Worm (Caenorhabditis elegans) whole organism, L4 larva: ENCODE data around the gene str-148.
"Not testable (repeated sequence)": the region's sequence is repeated elsewhere in the genome, so short reads cannot be mapped to it uniquely, and the experiment has no call there.

Experiments
- D1046.2 ChIP-seq: fragments of 200-800 bp; sonication (Bioruptor generic); IDR thresholded peaks from 2 replicates; pipeline ENCODE4 v1.3.6; 2022; ENCODE audit warnings: missing genetic modification characterization, missing compliant biosample characterization
- F26F4.8 ChIP-seq: fragments of 200-800 bp; sonication (Bioruptor generic); conservative IDR thresholded peaks from 2 replicates; pipeline ENCODE4 v1.3.6; 2022; ENCODE audit warnings: missing genetic modification characterization, missing compliant biosample characterization
- F37D6.2 ChIP-seq: sonication (generic microtip); optimal IDR thresholded peaks from 2 replicates; lab custom pipeline; 2016; ENCODE audit warnings: mild to moderate bottlenecking, missing genetic modification characterization, missing compliant biosample characterization
- F49E8.2 ChIP-seq: sonication (generic microtip); optimal IDR thresholded peaks from 2 replicates; lab custom pipeline; 2016; ENCODE audit warnings: missing compliant biosample characterization, mild to moderate bottlenecking, missing genetic modification characterization, borderline replicate concordance
- R02D3.7 ChIP-seq: fragments of 150-350 bp; sonication (generic microtip); optimal IDR thresholded peaks from 3 replicates; lab custom pipeline; 2014; ENCODE audit warnings: missing biosample characterization, missing genetic modification characterization
- T26A8.4 ChIP-seq: fragments of 200-800 bp; sonication (Bioruptor generic); IDR thresholded peaks from 2 replicates; pipeline ENCODE4 v1.3.6; 2022; ENCODE audit warnings: missing genetic modification characterization, missing compliant biosample characterization
- Y5F2A.4 ChIP-seq: fragments of 200-800 bp; sonication (Bioruptor generic); optimal IDR thresholded peaks from 2 replicates; lab custom pipeline; 2018; ENCODE audit warnings: mild to moderate bottlenecking, missing genetic modification characterization, missing compliant biosample characterization
- arid-1 ChIP-seq: fragments of 200-800 bp; sonication (Bioruptor generic); conservative IDR thresholded peaks from 2 replicates; pipeline ENCODE4 v1.3.6; 2022; ENCODE audit warnings: missing genetic modification reagents, missing genetic modification characterization, missing compliant biosample characterization
- attf-4 ChIP-seq: sonication (generic microtip); optimal IDR thresholded peaks from 3 replicates; lab custom pipeline; 2017; ENCODE audit warnings: missing biosample characterization, missing genetic modification characterization
- ceh-32 ChIP-seq: sonication (generic microtip); optimal IDR thresholded peaks from 2 replicates; lab custom pipeline; 2016; ENCODE audit warnings: mild to moderate bottlenecking, missing genetic modification characterization, missing compliant biosample characterization; ENCODE audit not compliant: poor library complexity
- ceh-62 ChIP-seq: sonication (generic microtip); optimal IDR thresholded peaks from 2 replicates; lab custom pipeline; 2017; ENCODE audit warnings: missing biosample characterization, missing genetic modification characterization
- daf-16 ChIP-seq, 3 experiments: sonication (generic microtip); optimal IDR thresholded peaks; 2 replicates each; lab custom pipeline; 2016 to 2017; ENCODE audit warnings: missing genetic modification characterization in 3 of 3, missing genetic modification reagents in 3 of 3, mild to moderate bottlenecking in 2 of 3, missing compliant biosample characterization in 2 of 3, missing biosample characterization in 1 of 3, moderate library complexity in 1 of 3
- daf-8 ChIP-seq: fragments of 200-800 bp; sonication (Bioruptor generic); IDR thresholded peaks from 2 replicates; pipeline ENCODE4 v1.3.6; 2022; ENCODE audit warnings: missing genetic modification characterization, missing compliant biosample characterization
- dmd-6 ChIP-seq: fragments of 200-800 bp; sonication (Bioruptor generic); IDR thresholded peaks from 2 replicates; pipeline ENCODE4 v1.3.6; 2022; ENCODE audit warnings: missing genetic modification reagents, missing genetic modification characterization, missing compliant biosample characterization
- duxl-1 ChIP-seq: sonication (generic microtip); optimal IDR thresholded peaks from 2 replicates; lab custom pipeline; 2016; ENCODE audit warnings: mild to moderate bottlenecking, missing genetic modification characterization, moderate library complexity, missing compliant biosample characterization; ENCODE audit not compliant: poor library complexity
- dve-1 ChIP-seq: sonication (generic microtip); optimal IDR thresholded peaks from 2 replicates; lab custom pipeline; 2017; ENCODE audit warnings: antibody characterized with exemption, mild to moderate bottlenecking, missing genetic modification characterization, missing compliant biosample characterization; ENCODE audit not compliant: insufficient read depth
- gei-8 ChIP-seq: fragments of 200-800 bp; sonication (Bioruptor generic); optimal IDR thresholded peaks from 2 replicates; lab custom pipeline; 2018; ENCODE audit warnings: mild to moderate bottlenecking, missing genetic modification characterization, missing compliant biosample characterization
- hif-1 ChIP-seq, 2 experiments: sonication (generic microtip); optimal IDR thresholded peaks; 2 replicates each; lab custom pipeline; 2016 to 2017; ENCODE audit warnings: missing compliant biosample characterization in 2 of 2, missing genetic modification characterization in 2 of 2, missing genetic modification reagents in 2 of 2, missing genotype in 2 of 2, mild to moderate bottlenecking in 1 of 2
- hlh-11 ChIP-seq: fragments of 200-800 bp; sonication (Bioruptor generic); optimal IDR thresholded peaks from 2 replicates; lab custom pipeline; 2018; ENCODE audit warnings: mild to moderate bottlenecking, missing genetic modification characterization, missing compliant biosample characterization
- lin-1 ChIP-seq: fragments of 200-800 bp; sonication (Bioruptor generic); IDR thresholded peaks from 2 replicates; pipeline ENCODE4 v1.3.6; 2022; ENCODE audit warnings: missing genetic modification reagents, missing genetic modification characterization, missing compliant biosample characterization
- lin-39 ChIP-seq: fragments of 150-350 bp; optimal IDR thresholded peaks from 2 replicates; lab custom pipeline; 2014; ENCODE audit warnings: missing biosample characterization, missing genetic modification reagents, missing genetic modification characterization
- lsy-2 ChIP-seq, 2 experiments: fragments of 150-350 bp in 1 of 2; sonication (generic microtip) in 1 of 2; optimal IDR thresholded peaks; 2 replicates each; lab custom pipeline; 2014 to 2017; ENCODE audit warnings: missing biosample characterization in 2 of 2, missing genetic modification characterization in 2 of 2
- mes-2 ChIP-seq: sonication (generic microtip); optimal IDR thresholded peaks from 2 replicates; lab custom pipeline; 2016; ENCODE audit warnings: missing genotype, mild to moderate bottlenecking, missing genetic modification characterization, missing compliant biosample characterization; ENCODE audit not compliant: poor library complexity, severe bottlenecking
- mxl-3 ChIP-seq: fragments of 200-800 bp; sonication (Bioruptor generic); optimal IDR thresholded peaks from 2 replicates; lab custom pipeline; 2018; ENCODE audit warnings: mild to moderate bottlenecking, missing genetic modification characterization, missing compliant biosample characterization
- nhr-102 ChIP-seq: sonication (generic microtip); optimal IDR thresholded peaks from 2 replicates; lab custom pipeline; 2016; ENCODE audit warnings: mild to moderate bottlenecking, missing genetic modification characterization, moderate library complexity, missing compliant biosample characterization
- nhr-237 ChIP-seq: sonication (generic microtip); optimal IDR thresholded peaks from 2 replicates; lab custom pipeline; 2017; ENCODE audit warnings: missing biosample characterization, missing genetic modification characterization
- nhr-28 ChIP-seq: fragments of 150-350 bp; optimal IDR thresholded peaks from 2 replicates; lab custom pipeline; 2014; ENCODE audit warnings: missing biosample characterization, missing genetic modification characterization
- nhr-42 ChIP-seq: fragments of 200-800 bp; sonication (Bioruptor generic); IDR thresholded peaks from 2 replicates; pipeline ENCODE4 v1.3.6; 2022; ENCODE audit warnings: missing genetic modification characterization, missing compliant biosample characterization
- nhr-77 ChIP-seq: fragments of 150-350 bp; optimal IDR thresholded peaks from 2 replicates; lab custom pipeline; 2014; ENCODE audit warnings: missing biosample characterization, missing genetic modification characterization
- php-3 ChIP-seq: fragments of 200-800 bp; sonication (Bioruptor generic); IDR thresholded peaks from 2 replicates; pipeline ENCODE4 v1.3.6; 2022; ENCODE audit warnings: missing genetic modification reagents, missing genetic modification characterization, missing compliant biosample characterization
- pqm-1 ChIP-seq: sonication (generic microtip); optimal IDR thresholded peaks from 2 replicates; lab custom pipeline; 2017; ENCODE audit warnings: missing biosample characterization, missing genetic modification characterization
- set-16 ChIP-seq: fragments of 200-800 bp; sonication (Bioruptor generic); IDR thresholded peaks from 2 replicates; pipeline ENCODE4 v1.3.6; 2022; ENCODE audit warnings: missing genetic modification reagents, missing genetic modification characterization, missing compliant biosample characterization
- snpc-1.2 ChIP-seq: fragments of 200-800 bp; sonication (Bioruptor generic); IDR thresholded peaks from 2 replicates; pipeline ENCODE4 v1.3.6; 2022; ENCODE audit warnings: missing genetic modification reagents, missing genetic modification characterization, missing compliant biosample characterization
- spr-1 ChIP-seq: sonication (generic microtip); optimal IDR thresholded peaks from 2 replicates; lab custom pipeline; 2016; ENCODE audit warnings: mild to moderate bottlenecking, missing genetic modification characterization, missing compliant biosample characterization
- spr-3 ChIP-seq: fragments of 200-800 bp; sonication (Bioruptor generic); optimal IDR thresholded peaks from 2 replicates; lab custom pipeline; 2018; ENCODE audit warnings: mild to moderate bottlenecking, missing genetic modification characterization, missing compliant biosample characterization
- tra-1 ChIP-seq: fragments of 200-800 bp; sonication (Bioruptor generic); IDR thresholded peaks from 2 replicates; pipeline ENCODE4 v1.3.6; 2022; ENCODE audit warnings: missing genetic modification reagents, missing genetic modification characterization, missing compliant biosample characterization
- unc-130 ChIP-seq: sonication (generic microtip); optimal IDR thresholded peaks from 2 replicates; lab custom pipeline; 2016; ENCODE audit warnings: missing genetic modification reagents, missing genetic modification characterization, missing compliant biosample characterization
- vab-7 ChIP-seq: fragments of 200-800 bp; sonication (Bioruptor generic); IDR thresholded peaks from 2 replicates; pipeline ENCODE4 v1.3.6; 2022; ENCODE audit warnings: missing genetic modification reagents, missing genetic modification characterization, missing compliant biosample characterization
- zip-2 ChIP-seq: fragments of 150-350 bp; optimal IDR thresholded peaks from 2 replicates; lab custom pipeline; 2014; ENCODE audit warnings: missing biosample characterization, missing genetic modification characterization

The str-148 gene

DNA sequence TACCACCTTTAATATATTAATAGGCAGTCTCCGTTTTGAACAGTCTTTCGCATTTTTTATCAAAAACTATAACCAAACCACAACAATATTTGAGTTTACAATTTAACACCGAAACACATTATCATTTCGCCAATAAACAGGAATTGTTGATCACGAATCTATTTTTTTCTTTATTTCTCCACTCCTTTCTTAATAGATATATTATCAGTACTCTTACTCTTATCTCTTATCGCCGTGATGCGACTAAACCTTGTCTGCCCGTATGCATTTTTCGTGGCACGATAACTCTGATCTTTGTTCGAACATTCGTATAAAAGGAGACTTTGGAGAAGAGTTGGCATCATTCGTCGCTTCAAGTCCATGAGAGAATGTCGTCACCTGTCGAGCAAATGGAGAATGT lies 11.1 kb downstream of the str-148 start:
- TF ChIP-seq gei-8 (GFP tag; lab: Kevin White, UChicago) (no peak), daf-8 (GFP tag; lab: Robert Waterston, UW) (no peak), snpc-1.2 (GFP tag; lab: Robert Waterston, UW) (no peak), mxl-3 (GFP tag; lab: Kevin White, UChicago) (peak; percentile 33), F37D6.2 (no peak), nhr-77 (peak; percentile 34), tra-1 (peak; percentile 56; the same call in 1 of the 2 replicates), nhr-28 (tag; lab: Kevin White, UChicago) (peak; percentile 80), pqm-1 (tag; lab: Kevin White, UChicago) (peak; percentile 16), T26A8.4 (GFP tag; lab: Robert Waterston, UW) (no peak), php-3 (GFP tag; lab: Robert Waterston, UW) (peak; percentile 87), arid-1 (no peak), dve-1 (tag; lab: Kevin White, UChicago) (peak; percentile 60), dmd-6 (peak; percentile 80), vab-7 (GFP tag; lab: Robert Waterston, UW) (no peak), lin-1 (GFP tag; lab: Robert Waterston, UW) (peak; percentile 77; the same call in 1 of the 2 replicates), hlh-11 (tag; lab: Kevin White, UChicago) (peak; percentile 76), nhr-102 (tag; lab: Kevin White, UChicago) (peak; percentile 32), daf-16 (GFP tag; optimal IDR thresholded peaks at IDR 0.05; lab: Kevin White, UChicago) (peak in 1 of 2 experiments; percentile 70), daf-16 (tag; optimal IDR thresholded peaks at IDR 0.05; lab: Kevin White, UChicago) (peak; percentile 99)
- TF ChIP-seq, all 104 proteins: peak for 12

ce11 chrII:1060702-1061101 lies 14.9 kb downstream of the str-148 start, which contains the start of gene btb-10:
btb-10 (minus strand) TSS chrII:1060802.
- TF ChIP-seq spr-1 (tag; lab: Kevin White, UChicago); set-16 (GFP tag; lab: Robert Waterston, UW); duxl-1 (tag; lab: Kevin White, UChicago): not testable (repeated sequence)

DNA sequence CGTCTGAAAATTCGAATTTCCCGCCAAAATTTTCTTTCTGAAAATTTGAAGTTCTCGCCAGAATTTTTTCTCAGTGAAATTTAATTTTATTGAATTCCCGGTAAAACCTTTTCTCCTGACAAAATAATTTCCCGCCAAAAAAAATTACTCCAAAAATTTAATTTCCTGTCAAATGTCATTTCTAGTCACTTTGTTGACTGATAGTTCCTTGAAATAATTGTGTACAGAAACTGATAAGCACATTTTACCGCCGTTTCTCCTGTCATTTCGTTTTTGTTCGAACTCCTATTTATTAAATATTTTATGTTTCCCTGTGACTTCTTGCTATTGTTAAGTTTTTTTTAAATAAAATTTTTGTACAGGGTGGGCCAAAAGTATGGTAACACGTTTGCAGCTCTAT lies 18.1 kb downstream of the str-148 start:
- peak; percentile 57 for TF ChIP-seq tra-1
- TF ChIP-seq ceh-32 (tag; lab: Kevin White, UChicago) = no peak
- TF ChIP-seq F49E8.2 (tag; lab: Kevin White, UChicago) = no peak
- no peak for TF ChIP-seq daf-16 (GFP tag; optimal IDR thresholded peaks at IDR 0.05; lab: Kevin White, UChicago)
- peak; percentile 33 for TF ChIP-seq daf-16 (tag; optimal IDR thresholded peaks at IDR 0.05; lab: Kevin White, UChicago)
- peak; percentile 62 for TF ChIP-seq nhr-28 (tag; lab: Kevin White, UChicago)
- TF ChIP-seq, all 104 proteins: peak for 3

DNA sequence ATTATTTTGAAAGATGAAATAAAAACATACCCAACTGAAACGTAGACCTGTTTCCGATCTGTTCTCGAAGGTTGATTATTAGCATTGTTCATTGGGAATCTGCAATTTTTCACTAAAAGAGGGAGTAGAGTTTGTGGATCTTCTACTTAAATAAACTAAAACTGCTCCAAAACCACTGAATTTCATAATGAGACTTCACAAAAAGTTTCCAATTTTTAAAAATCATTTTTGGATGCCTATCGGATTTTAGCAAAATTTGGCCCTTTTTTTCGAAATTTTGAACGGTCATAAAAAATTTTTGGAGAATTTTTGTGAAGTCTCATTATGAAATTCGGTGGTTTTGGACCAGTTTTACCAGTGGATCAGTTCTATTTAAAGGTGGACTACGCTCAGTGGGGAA lies 21.1 kb downstream of the str-148 start, which contains the start of gene K02E7.10:
Gene K02E7.10, minus strand, starts transcription at position 101 of the 400 bp plus-strand sequence.
- TF ChIP-seq unc-130 (GFP tag; lab: Kevin White, UChicago) = no peak

DNA sequence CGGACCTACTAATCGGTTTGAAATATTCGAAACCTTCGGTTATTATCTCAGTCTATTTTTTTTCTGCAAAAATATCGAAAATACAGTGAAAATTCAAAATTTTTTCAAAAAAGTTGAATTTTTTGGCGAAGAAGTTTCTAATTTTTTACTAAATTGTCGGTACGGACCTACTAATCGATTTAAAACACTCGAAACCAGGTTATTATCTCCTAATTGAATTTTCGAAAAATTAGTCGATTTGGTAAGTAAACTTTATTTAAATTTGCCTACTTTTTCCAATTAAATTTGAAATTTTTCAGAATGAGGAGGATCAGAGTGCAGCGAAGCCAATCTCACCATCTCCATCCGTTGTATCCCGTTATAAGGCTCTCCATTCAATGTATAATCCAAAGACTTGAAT lies 25.1 kb downstream of the str-148 start, which contains the start of gene K02E7.12:
Gene K02E7.12, plus strand, starts transcription at position 301 of the 400 bp plus-strand sequence.
- no peak for TF ChIP-seq zip-2 (tag; lab: Kevin White, UChicago)
- TF ChIP-seq attf-4 (tag; lab: Kevin White, UChicago) = no peak
- no peak for TF ChIP-seq lin-39 (tag; lab: Kevin White, UChicago)
- no peak for TF ChIP-seq spr-1 (tag; lab: Kevin White, UChicago)
- no peak for TF ChIP-seq D1046.2 (GFP tag; lab: Robert Waterston, UW)

ce11 chrII:1071432-1071831 lies 25.6 kb downstream of the str-148 start:
- TF ChIP-seq nhr-237 (tag; lab: Kevin White, UChicago) (no peak), nhr-42 (GFP tag; lab: Robert Waterston, UW) (no peak), lsy-2 (tag; optimal IDR thresholded peaks at IDR 0.05; lab: Kevin White, UChicago) (no peak), F26F4.8 (GFP tag; lab: Robert Waterston, UW) (no peak), hif-1 (tag; optimal IDR thresholded peaks at IDR 0.05; lab: Kevin White, UChicago) (no peak), spr-3 (GFP tag; lab: Kevin White, UChicago) (no peak), T26A8.4 (GFP tag; lab: Robert Waterston, UW) (no peak), nhr-77 (no peak), ceh-62 (tag; lab: Kevin White, UChicago) (no peak), R02D3.7 (tag; lab: Kevin White, UChicago) (no peak), tra-1 (no peak), daf-16 (GFP tag; optimal IDR thresholded peaks at IDR 0.05; lab: Kevin White, UChicago) (no peak), daf-16 (tag; optimal IDR thresholded peaks at IDR 0.05; lab: Kevin White, UChicago) (no peak), Y5F2A.4 (no peak), mes-2 (tag; lab: Kevin White, UChicago) (no peak)
